Worm (Caenorhabditis elegans) whole organism, L1 larva: ENCODE results near the gene Y37D8A.2.

ENCODE experiments used
- C16A3.4 ChIP-seq: fragments of 150-350 bp; optimal IDR thresholded peaks from 2 replicates; lab custom pipeline; 2014; ENCODE audit warnings: missing biosample characterization, missing genetic modification characterization
- aly-2 ChIP-seq: fragments of 150-350 bp; optimal IDR thresholded peaks from 2 replicates; lab custom pipeline; 2014; ENCODE audit warnings: missing biosample characterization, missing genetic modification characterization
- ceh-82 ChIP-seq, 3 experiments: fragments of 150-350 bp in 1 of 3; sonication (generic microtip) in 2 of 3; optimal IDR thresholded peaks; 2 replicates each; lab custom pipeline; 2014 to 2017; ENCODE audit warnings: missing biosample characterization in 3 of 3, missing genetic modification characterization in 3 of 3
- elt-2 ChIP-seq: sonication (generic microtip); optimal IDR thresholded peaks from 2 replicates; lab custom pipeline; 2016; ENCODE audit warnings: missing genetic modification characterization, mild to moderate bottlenecking, inconsistent platforms, missing compliant biosample characterization, missing genetic modification reagents
- fos-1 ChIP-seq: fragments of 150-350 bp; optimal IDR thresholded peaks from 2 replicates; lab custom pipeline; 2014; ENCODE audit warnings: missing biosample characterization, missing genetic modification characterization
- lin-39 ChIP-seq: fragments of 150-350 bp; optimal IDR thresholded peaks from 2 replicates; lab custom pipeline; 2014; ENCODE audit warnings: missing biosample characterization, missing genetic modification reagents, missing genetic modification characterization
- lir-3 ChIP-seq: sonication (generic microtip); optimal IDR thresholded peaks from 2 replicates; lab custom pipeline; 2016; ENCODE audit warnings: mild to moderate bottlenecking, missing genetic modification characterization, moderate library complexity, missing compliant biosample characterization; ENCODE audit not compliant: poor library complexity
- mdl-1 ChIP-seq, 2 experiments: fragments of 150-350 bp; optimal IDR thresholded peaks; 2 replicates each; lab custom pipeline; 2014 to 2017; ENCODE audit warnings: missing biosample characterization in 2 of 2, missing genetic modification characterization in 2 of 2, inconsistent platforms in 1 of 2
- mep-1 ChIP-seq: fragments of 150-350 bp; optimal IDR thresholded peaks from 2 replicates; lab custom pipeline; 2014; ENCODE audit warnings: missing biosample characterization, missing genetic modification characterization
- nhr-28 ChIP-seq: fragments of 150-350 bp; optimal IDR thresholded peaks from 2 replicates; lab custom pipeline; 2014; ENCODE audit warnings: missing biosample characterization, missing genetic modification characterization
- snpc-4 ChIP-seq: fragments of 150-350 bp; optimal IDR thresholded peaks from 2 replicates; lab custom pipeline; 2014; ENCODE audit warnings: missing biosample characterization, missing genetic modification characterization
- unc-86 ChIP-seq: sonication (generic microtip); optimal IDR thresholded peaks from 2 replicates; lab custom pipeline; 2016; ENCODE audit warnings: missing genetic modification characterization, missing compliant biosample characterization

DNA sequence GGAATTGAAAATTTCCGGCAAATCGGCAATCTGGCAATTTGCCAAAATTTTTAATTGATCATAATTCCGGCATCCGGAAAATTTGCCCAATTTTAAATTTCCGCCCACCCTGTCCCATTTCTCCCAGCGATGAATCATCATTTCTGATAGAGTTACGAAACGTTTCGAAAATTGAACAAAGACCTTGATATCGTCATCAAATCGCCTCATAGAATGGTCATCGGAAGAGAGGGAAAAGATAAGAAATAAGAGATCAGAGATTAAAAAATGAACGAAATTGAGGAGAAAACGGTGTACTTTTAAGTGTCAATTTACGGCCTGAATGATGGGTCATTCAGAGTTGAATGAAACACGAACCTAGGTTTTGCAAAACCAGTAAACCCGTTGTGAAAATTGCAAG is 27.6 kb downstream of the Y37D8A.2 start:
- TF ChIP-seq C16A3.4 (tag; lab: Kevin White, UChicago): no peak
- TF ChIP-seq unc-86: no peak
- no peak for TF ChIP-seq nhr-28 (tag; lab: Kevin White, UChicago)
- TF ChIP-seq mep-1 (tag; lab: Kevin White, UChicago): peak; percentile 36
- peak; percentile 56 for TF ChIP-seq fos-1 (tag; lab: Kevin White, UChicago)
- no peak for TF ChIP-seq lin-39 (tag; lab: Kevin White, UChicago)
- TF ChIP-seq mdl-1 (tag; optimal IDR thresholded peaks at IDR 0.05; lab: Kevin White, UChicago): no peak
- no peak for TF ChIP-seq aly-2 (tag; lab: Kevin White, UChicago)
- TF ChIP-seq lir-3 (tag; lab: Kevin White, UChicago): no peak
- no peak for TF ChIP-seq ceh-82 (tag; optimal IDR thresholded peaks at IDR 0.05; lab: Kevin White, UChicago)
- no peak for TF ChIP-seq elt-2 (tag; lab: Kevin White, UChicago)
- TF ChIP-seq snpc-4: no peak
